Fruit fly (Drosophila melanogaster) whole organism, embryonic: ENCODE measurements around the gene CG32313.

Source experiments
- CG10654 ChIP-seq: fragments of 200-800 bp; sonication (Bioruptor generic); optimal IDR thresholded peaks from 2 replicates; lab custom pipeline; 2016; ENCODE audit warnings: missing biosample characterization, missing genetic modification characterization
- CG1233 ChIP-seq: fragments of 200-800 bp; sonication (Bioruptor generic); optimal IDR thresholded peaks from 4 replicates; lab custom pipeline; 2018; ENCODE audit warnings: missing biosample characterization, mild to moderate bottlenecking, missing genetic modification characterization
- CG12659 ChIP-seq: fragments of 200-800 bp; sonication (Bioruptor generic); optimal IDR thresholded peaks from 3 replicates; lab custom pipeline; 2017; ENCODE audit warnings: mild to moderate bottlenecking, missing biosample characterization, missing genetic modification reagents, missing genetic modification characterization
- CG13624 ChIP-seq: fragments of 200-800 bp; sonication (Bioruptor generic); optimal IDR thresholded peaks from 2 replicates; lab custom pipeline; 2016; ENCODE audit warnings: missing biosample characterization, missing genetic modification characterization
- CG13894 ChIP-seq: fragments of 200-800 bp; sonication (Bioruptor generic); optimal IDR thresholded peaks from 3 replicates; lab custom pipeline; 2018; ENCODE audit warnings: missing biosample characterization, mild to moderate bottlenecking, missing genetic modification characterization, moderate library complexity
- CG16813 ChIP-seq: fragments of 200-800 bp; sonication (Bioruptor generic); IDR thresholded peaks from 3 replicates; pipeline ENCODE4 v1.3.6; 2022; ENCODE audit warnings: missing biosample characterization, missing genetic modification characterization; ENCODE audit not compliant: partially characterized antibody
- CG17385 ChIP-seq: fragments of 200-800 bp; sonication (Bioruptor generic); optimal IDR thresholded peaks from 3 replicates; lab custom pipeline; 2018; ENCODE audit warnings: missing biosample characterization, mild to moderate bottlenecking, missing genetic modification characterization
- CG30020 ChIP-seq: fragments of 200-800 bp; optimal IDR thresholded peaks from 2 replicates; lab custom pipeline; 2019; ENCODE audit warnings: missing biosample characterization, mild to moderate bottlenecking, missing genetic modification characterization, moderate library complexity
- CG3163 ChIP-seq: fragments of 200-800 bp; sonication (Bioruptor generic); optimal IDR thresholded peaks from 3 replicates; lab custom pipeline; 2016; ENCODE audit warnings: missing biosample characterization, missing genetic modification characterization
- CG32532 ChIP-seq: fragments of 200-800 bp; sonication (Bioruptor generic); IDR thresholded peaks from 2 replicates; pipeline ENCODE4 v1.3.6; 2022; ENCODE audit warnings: missing biosample characterization, missing genetic modification characterization
- CG3281 ChIP-seq: fragments of 200-800 bp; sonication (Bioruptor generic); optimal IDR thresholded peaks from 3 replicates; lab custom pipeline; 2017; ENCODE audit warnings: missing biosample characterization, mild to moderate bottlenecking, missing genetic modification characterization
- CG34376 ChIP-seq: fragments of 200-800 bp; sonication (Bioruptor generic); optimal IDR thresholded peaks from 2 replicates; lab custom pipeline; 2018; ENCODE audit warnings: missing biosample characterization, mild to moderate bottlenecking, missing genetic modification characterization
- CG34422 ChIP-seq: fragments of 200-800 bp; sonication (Bioruptor generic); IDR thresholded peaks from 3 replicates; pipeline ENCODE4 v1.3.6; 2022; ENCODE audit warnings: missing biosample characterization, missing genetic modification characterization
- CG4617 ChIP-seq: fragments of 200-800 bp; sonication (Bioruptor generic); optimal IDR thresholded peaks from 3 replicates; lab custom pipeline; 2016; ENCODE audit warnings: missing biosample characterization, missing genetic modification characterization, borderline replicate concordance
- CG5245 ChIP-seq: fragments of 200-800 bp; sonication (Bioruptor generic); optimal IDR thresholded peaks from 3 replicates; lab custom pipeline; 2016; ENCODE audit warnings: missing biosample characterization, missing genetic modification characterization
- CG6813 ChIP-seq: fragments of 200-800 bp; sonication (Bioruptor generic); optimal IDR thresholded peaks from 2 replicates; lab custom pipeline; 2017; ENCODE audit warnings: missing biosample characterization, missing genetic modification characterization, mild to moderate bottlenecking, moderate library complexity, missing genetic modification reagents
- CG6854 ChIP-seq: fragments of 200-800 bp; sonication (Bioruptor generic); optimal IDR thresholded peaks from 3 replicates; lab custom pipeline; 2017; ENCODE audit warnings: missing biosample characterization, mild to moderate bottlenecking, missing genetic modification characterization
- CG7271 ChIP-seq: fragments of 200-800 bp; sonication (Bioruptor generic); optimal IDR thresholded peaks from 2 replicates; lab custom pipeline; 2018; ENCODE audit warnings: missing biosample characterization, mild to moderate bottlenecking, missing genetic modification characterization, moderate library complexity
- CG8388 ChIP-seq: fragments of 200-800 bp; sonication (Bioruptor generic); optimal IDR thresholded peaks from 2 replicates; lab custom pipeline; 2019; ENCODE audit warnings: missing biosample characterization, mild to moderate bottlenecking, missing genetic modification characterization, moderate library complexity
- D ChIP-seq, 2 experiments: fragments of 200-800 bp in 1 of 2; fragments of >200 bp in 1 of 2; sonication (Bioruptor generic) in 1 of 2; optimal IDR thresholded peaks; 2 replicates in 1 of 2; 3 replicates in 1 of 2; lab custom pipeline; 2017; ENCODE audit warnings: mild to moderate bottlenecking in 1 of 2, missing biosample characterization in 1 of 2, missing genetic modification characterization in 1 of 2, missing genetic modification reagents in 1 of 2
- Doc2 ChIP-seq: fragments of 200-800 bp; sonication (Bioruptor generic); IDR thresholded peaks from 2 replicates; pipeline ENCODE4 v1.3.6; 2022; ENCODE audit warnings: missing biosample characterization, missing genetic modification characterization
- Ets97D ChIP-seq: fragments of 200-800 bp; sonication (Bioruptor generic); optimal IDR thresholded peaks from 3 replicates; lab custom pipeline; 2016; ENCODE audit warnings: missing biosample characterization, missing genetic modification characterization
- Fer1 ChIP-seq: fragments of 200-800 bp; sonication (Bioruptor generic); optimal IDR thresholded peaks from 2 replicates; lab custom pipeline; 2017; ENCODE audit warnings: missing biosample characterization, mild to moderate bottlenecking, missing genetic modification characterization
- GATAe ChIP-seq: fragments of 200-800 bp; sonication (Bioruptor generic); conservative IDR thresholded peaks from 2 replicates; pipeline ENCODE4 v1.3.6; 2022; ENCODE audit warnings: missing biosample characterization, missing genetic modification characterization
- HLHmδ ChIP-seq: fragments of 200-800 bp; sonication (Bioruptor generic); optimal IDR thresholded peaks from 2 replicates; lab custom pipeline; 2018; ENCODE audit warnings: missing biosample characterization, mild to moderate bottlenecking, missing genetic modification characterization, moderate library complexity
- Jarid2 ChIP-seq: fragments of 200-800 bp; sonication (Bioruptor generic); optimal IDR thresholded peaks from 3 replicates; lab custom pipeline; 2017; ENCODE audit warnings: mild to moderate bottlenecking, missing biosample characterization, missing genetic modification reagents, missing genetic modification characterization
- Lhr ChIP-seq: fragments of 200-800 bp; sonication (Bioruptor generic); optimal IDR thresholded peaks from 3 replicates; lab custom pipeline; 2017; ENCODE audit warnings: mild to moderate bottlenecking, missing biosample characterization, missing genetic modification reagents, missing genetic modification characterization
- MESR4 ChIP-seq: fragments of 200-800 bp; sonication (Bioruptor generic); optimal IDR thresholded peaks from 2 replicates; lab custom pipeline; 2018; ENCODE audit warnings: missing biosample characterization, mild to moderate bottlenecking, missing genetic modification characterization, moderate library complexity
- MTF-1 ChIP-seq: fragments of 200-800 bp; sonication (Bioruptor generic); optimal IDR thresholded peaks from 2 replicates; lab custom pipeline; 2018; ENCODE audit warnings: missing biosample characterization, mild to moderate bottlenecking, missing genetic modification characterization, borderline replicate concordance
- Mes4 ChIP-seq: fragments of 200-800 bp; sonication (Bioruptor generic); optimal IDR thresholded peaks from 2 replicates; lab custom pipeline; 2016; ENCODE audit warnings: missing biosample characterization, missing genetic modification characterization
- Ptx1 ChIP-seq: fragments of 200-800 bp; sonication (Bioruptor generic); IDR thresholded peaks from 2 replicates; pipeline ENCODE4 v1.3.6; 2022; ENCODE audit warnings: missing biosample characterization, missing genetic modification characterization
- amos ChIP-seq: fragments of 200-800 bp; sonication (Bioruptor generic); IDR thresholded peaks from 2 replicates; pipeline ENCODE4 v1.3.6; 2022; ENCODE audit warnings: missing biosample characterization, missing genetic modification characterization; ENCODE audit not compliant: partially characterized antibody
- ara ChIP-seq: fragments of 200-800 bp; sonication (Bioruptor generic); IDR thresholded peaks from 2 replicates; pipeline ENCODE4 v1.3.6; 2022; ENCODE audit warnings: missing biosample characterization, missing genetic modification characterization
- cg ChIP-seq: fragments of 200-800 bp; sonication (Bioruptor generic); optimal IDR thresholded peaks from 3 replicates; lab custom pipeline; 2019; ENCODE audit warnings: missing biosample characterization, mild to moderate bottlenecking, missing genetic modification characterization, moderate library complexity
- fd102C ChIP-seq: fragments of 200-800 bp; sonication (Bioruptor generic); optimal IDR thresholded peaks from 2 replicates; lab custom pipeline; 2018; ENCODE audit warnings: missing biosample characterization, mild to moderate bottlenecking, missing genetic modification characterization, moderate library complexity
- gro ChIP-seq: fragments of 200-800 bp; sonication (Bioruptor generic); optimal IDR thresholded peaks from 2 replicates; lab custom pipeline; 2016; ENCODE audit warnings: missing biosample characterization, missing genetic modification characterization
- mam ChIP-seq: fragments of 200-800 bp; sonication (Bioruptor generic); optimal IDR thresholded peaks from 3 replicates; lab custom pipeline; 2016; ENCODE audit warnings: missing biosample characterization, missing genetic modification characterization
- mirr ChIP-seq: fragments of 200-800 bp; sonication (Bioruptor generic); optimal IDR thresholded peaks from 3 replicates; lab custom pipeline; 2018; ENCODE audit warnings: missing biosample characterization, mild to moderate bottlenecking, missing genetic modification characterization
- sug ChIP-seq: fragments of 200-800 bp; optimal IDR thresholded peaks from 2 replicates; lab custom pipeline; 2019; ENCODE audit warnings: missing biosample characterization, mild to moderate bottlenecking, missing genetic modification characterization, moderate library complexity
- ttk ChIP-seq: fragments of 200-800 bp; sonication (Bioruptor generic); IDR thresholded peaks from 2 replicates; pipeline ENCODE4 v2.1.2; 2022; ENCODE audit warnings: missing biosample characterization, missing genetic modification characterization

The CG32313 gene

dm6 chr3L:1569162-1569965 lies 23.8 kb upstream of the CG32313 start, which contains the start of gene Tmep (continued):
- TF ChIP-seq Ets97D (GFP tag; lab: Kevin White, UChicago) (peak; percentile 3), CG1233 (GFP tag; lab: Kevin White, UChicago) (no peak), sug (tag; lab: Kevin White, UChicago) (peak; percentile 13), CG4617 (GFP tag; lab: Kevin White, UChicago) (peak; percentile 76), Ptx1 (no peak), CG6813 (GFP tag; lab: Kevin White, UChicago) (no peak), CG3163 (peak; percentile 8), Mes4 (GFP tag; lab: Kevin White, UChicago) (no peak), CG12659 (GFP tag; lab: Kevin White, UChicago) (peak; percentile 4), CG8388 (GFP tag; lab: Kevin White, UChicago) (no peak), HLHmδ (peak; percentile 15), mirr (GFP tag; lab: Kevin White, UChicago) (peak; percentile 28), D (optimal IDR thresholded peaks at IDR 0.05; lab: Kevin White, UChicago) (no peak), D (GFP tag; optimal IDR thresholded peaks at IDR 0.05; lab: Kevin White, UChicago) (no peak), CG30020 (tag; lab: Kevin White, UChicago) (peak; percentile 67), CG7271 (tag; lab: Kevin White, UChicago) (peak; percentile 45), Fer1 (GFP tag; lab: Kevin White, UChicago) (peak; percentile 17), CG13894 (tag; lab: Kevin White, UChicago) (no peak), MTF-1 (GFP tag; lab: Kevin White, UChicago) (peak; percentile 8), Doc2 (GFP tag; lab: Robert Waterston, UW) (no peak), Jarid2 (GFP tag; lab: Kevin White, UChicago) (peak; percentile 48), CG16813 (0 out of 3 replicates have a peak, but pooled peaks have one; percentile 15), GATAe (GFP tag; lab: Robert Waterston, UW) (no peak), cg (peak; percentile 76), CG13624 (no peak), MESR4 (GFP tag; lab: Kevin White, UChicago) (peak; percentile 74), CG34376 (GFP tag; lab: Kevin White, UChicago) (peak; percentile 53), mam (no peak), Lhr (GFP tag; lab: Kevin White, UChicago) (no peak), gro (no peak), fd102C (GFP tag; lab: Kevin White, UChicago) (no peak), CG10654 (GFP tag; lab: Kevin White, UChicago) (no peak), CG17385 (peak; percentile 89), CG32532 (GFP tag; lab: Robert Waterston, UW) (0 out of 2 replicates have a peak, but pooled peaks have one; percentile 19), amos (peak; percentile 33; the same call in 1 of the 2 replicates), ara (GFP tag; lab: Robert Waterston, UW) (no peak), CG6854 (GFP tag; lab: Kevin White, UChicago) (peak; percentile 27), ttk (GFP tag; lab: Robert Waterston, UW) (no peak), CG34422 (0 out of 3 replicates have a peak, but pooled peaks have one; percentile 22), CG5245 (GFP tag; lab: Kevin White, UChicago) (no peak), CG3281 (GFP tag; lab: Kevin White, UChicago) (peak; percentile 17)
